Worm (Caenorhabditis elegans): ENCODE results near the gene tut-2.

Gene tut-2

ce11 chrV:10647043-10647611 is 10.9 kb upstream of the tut-2 start, which contains the start of the genes C32C4.3 and C32C4.16:
Gene C32C4.3, minus strand, starts transcription at chrV:10647143.
Gene C32C4.16, plus strand, starts transcription at chrV:10647561.
- no peak for TF ChIP-seq dmd-4 (tag; optimal IDR thresholded peaks at IDR 0.05)
- TF ChIP-seq ztf-1 (GFP tag; conservative IDR thresholded peaks at IDR 0.05) = no peak
- no peak for TF ChIP-seq lin-39 (tag; optimal IDR thresholded peaks at IDR 0.05)
- no peak for TF ChIP-seq ceh-82 (tag; optimal IDR thresholded peaks at IDR 0.05)
- TF ChIP-seq ceh-16 (tag; optimal IDR thresholded peaks at IDR 0.05) = no peak
- no peak for TF ChIP-seq F13H6.1 (tag; optimal IDR thresholded peaks at IDR 0.05)

ce11 chrV:10648146-10648545 is 9.9 kb upstream of the tut-2 start, which contains the start of gene aqp-6:
Gene aqp-6, plus strand, starts transcription at chrV:10648446.
- TF ChIP-seq unc-55 (GFP tag; optimal IDR thresholded peaks at IDR 0.05) = no peak

ce11 chrV:10654165-10654564 is 3.9 kb upstream of the tut-2 start, which contains the start of gene ugt-35:
Gene ugt-35, minus strand, starts transcription at chrV:10654265.
- TF ChIP-seq nhr-77 (tag; optimal IDR thresholded peaks at IDR 0.05) = no peak
- no peak for TF ChIP-seq aly-2 (tag; optimal IDR thresholded peaks at IDR 0.05)

ce11 chrV:10656958-10657357 is 1.1 kb upstream of the tut-2 start, which contains the start of gene ugt-34:
Gene ugt-34, minus strand, starts transcription at chrV:10656978.
- TF ChIP-seq crh-2 (tag; optimal IDR thresholded peaks at IDR 0.05) (peak; percentile 22), zag-1 (tag; optimal IDR thresholded peaks at IDR 0.05) (no peak), ZK546.5 (tag; optimal IDR thresholded peaks at IDR 0.05) (no peak), nhr-21 (tag; optimal IDR thresholded peaks at IDR 0.05) (no peak), elt-3 (tag; optimal IDR thresholded peaks at IDR 0.05) (no peak)

ce11 chrV:10659343-10659742 is 1.3 kb downstream of the tut-2 start:
- TF ChIP-seq mdl-1 (tag; optimal IDR thresholded peaks at IDR 0.05) (no peak), lin-13 (GFP tag; optimal IDR thresholded peaks at IDR 0.05) (no peak), ceh-82 (tag; optimal IDR thresholded peaks at IDR 0.05) (no peak), alr-1 (tag; optimal IDR thresholded peaks at IDR 0.05) (no peak), nhr-25 (tag; optimal IDR thresholded peaks at IDR 0.05) (no peak), nhr-23 (tag; optimal IDR thresholded peaks at IDR 0.05) (no peak), F13H6.1 (tag; optimal IDR thresholded peaks at IDR 0.05) (no peak), elt-1 (tag; optimal IDR thresholded peaks at IDR 0.05) (no peak)

ce11 chrV:10661417-10661945 is 3.4 kb downstream of the tut-2 start, which contains the start of gene sqv-4:
Gene sqv-4, minus strand, starts transcription at chrV:10661467.
- no peak for TF ChIP-seq alr-1 (tag; optimal IDR thresholded peaks at IDR 0.05)
- TF ChIP-seq unc-55 (GFP tag; optimal IDR thresholded peaks at IDR 0.05) = peak; percentile 43
- peak; percentile 31 for TF ChIP-seq C34F6.9 (tag; optimal IDR thresholded peaks at IDR 0.05)
- TF ChIP-seq gmeb-1 (tag; optimal IDR thresholded peaks at IDR 0.05) = peak; percentile 73
- no peak for TF ChIP-seq unc-62 (GFP tag; optimal IDR thresholded peaks at IDR 0.05)
- no peak for TF ChIP-seq ama-1 (optimal IDR thresholded peaks at IDR 0.05)
- TF ChIP-seq nhr-129 (tag; optimal IDR thresholded peaks at IDR 0.05) = peak; percentile 37
- peak in 1 of 2 experiments; percentile 71 for TF ChIP-seq lsy-2 (tag; optimal IDR thresholded peaks at IDR 0.05)

ce11 chrV:10662000-10662399 is 4.0 kb downstream of the tut-2 start:
- TF ChIP-seq nhr-23 (tag; optimal IDR thresholded peaks at IDR 0.05) (no peak), blmp-1 (tag; optimal IDR thresholded peaks at IDR 0.05; ENCODE audit: insufficient read depth) (peak; percentile 79)

- TF ChIP-seq skn-1 (tag; optimal IDR thresholded peaks at IDR 0.05) (no peak), nhr-237 (tag; optimal IDR thresholded peaks at IDR 0.05) (no peak), ceh-16 (tag; optimal IDR thresholded peaks at IDR 0.05) (no peak)
Measured at ce11 chrV:10664271-10664670, 6.2 kb downstream of the tut-2 start.
